Fruit fly (Drosophila melanogaster): Measurements from ENCODE around the gene Snoo.

The Snoo gene

dm6 chr2L:8030693-8031210 lies 46.8 kb upstream of the Snoo start, which contains the start of gene Cka (continued):
- TF ChIP-seq eyg (GFP tag; optimal IDR thresholded peaks at IDR 0.05) (no peak), exex (tag; optimal IDR thresholded peaks at IDR 0.05) (no peak), pzg (GFP tag; optimal IDR thresholded peaks at IDR 0.05) (peak; percentile 59), tap (tag; optimal IDR thresholded peaks at IDR 0.05) (no peak), vfl (GFP tag; optimal IDR thresholded peaks at IDR 0.05) (no peak), CG12744 (GFP tag; optimal IDR thresholded peaks at IDR 0.05) (no peak), dmrt11E (tag; optimal IDR thresholded peaks at IDR 0.05) (no peak), Sry-β (GFP tag; optimal IDR thresholded peaks at IDR 0.05) (no peak), Dp (GFP tag; optimal IDR thresholded peaks at IDR 0.05) (peak; percentile 17), CG7357 (GFP tag; IDR thresholded peaks at IDR 0.05) (no peak), klu (GFP tag; IDR thresholded peaks at IDR 0.05) (no peak), CG31224 (GFP tag; IDR thresholded peaks at IDR 0.05) (no peak), CG6813 (GFP tag; optimal IDR thresholded peaks at IDR 0.05) (no peak), CG6683 (GFP tag; optimal IDR thresholded peaks at IDR 0.05) (no peak), CG1529 (GFP tag; optimal IDR thresholded peaks at IDR 0.05) (no peak), Atf6 (GFP tag; IDR thresholded peaks at IDR 0.05) (no peak), CrebB (tag; optimal IDR thresholded peaks at IDR 0.05) (no peak), Scr (GFP tag; IDR thresholded peaks at IDR 0.05; ENCODE audit: partially characterized antibody) (peak; percentile 8; the same call in 1 of the 2 replicates), CG11247 (GFP tag; IDR thresholded peaks at IDR 0.05) (no peak), Hr51 (GFP tag; optimal IDR thresholded peaks at IDR 0.05) (no peak), CG18599 (GFP tag; optimal IDR thresholded peaks at IDR 0.05) (peak; percentile 43), CG32772 (GFP tag; IDR thresholded peaks at IDR 0.05) (no peak), corto (GFP tag; optimal IDR thresholded peaks at IDR 0.05) (no peak), nerfin-2 (GFP tag; IDR thresholded peaks at IDR 0.05; ENCODE audit: partially characterized antibody) (no peak), CG7786 (GFP tag; optimal IDR thresholded peaks at IDR 0.05) (no peak), CG4707 (GFP tag; optimal IDR thresholded peaks at IDR 0.05) (no peak), CG31388 (GFP tag; optimal IDR thresholded peaks at IDR 0.05) (no peak), Oli (tag; optimal IDR thresholded peaks at IDR 0.05) (peak; percentile 21), nom (GFP tag; optimal IDR thresholded peaks at IDR 0.05) (peak; percentile 38), CG9817 (tag; optimal IDR thresholded peaks at IDR 0.05) (no peak), zfh2 (GFP tag; optimal IDR thresholded peaks at IDR 0.05) (no peak), chif (GFP tag; optimal IDR thresholded peaks at IDR 0.05) (no peak), Hey (tag; optimal IDR thresholded peaks at IDR 0.05) (no peak), ERR (GFP tag; optimal IDR thresholded peaks at IDR 0.05) (no peak), Ravus (GFP tag; IDR thresholded peaks at IDR 0.05) (no peak), CG17359 (tag; optimal IDR thresholded peaks at IDR 0.05) (no peak), sc (optimal IDR thresholded peaks at IDR 0.05) (no peak), sc (GFP tag; optimal IDR thresholded peaks at IDR 0.05) (no peak), mam (GFP tag; optimal IDR thresholded peaks at IDR 0.05) (no peak), Dll (GFP tag; IDR thresholded peaks at IDR 0.05; ENCODE audit: partially characterized antibody) (no peak), CG5245 (GFP tag; optimal IDR thresholded peaks at IDR 0.05) (no peak), tna (GFP tag; IDR thresholded peaks at IDR 0.05; ENCODE audit: partially characterized antibody) (no peak; the same call in 1 of the 2 replicates), ranshi (GFP tag; IDR thresholded peaks at IDR 0.05) (no peak), Six4 (GFP tag; optimal IDR thresholded peaks at IDR 0.05) (no peak), gsb (GFP tag; IDR thresholded peaks at IDR 0.05) (no peak), wek (GFP tag; optimal IDR thresholded peaks at IDR 0.05) (peak; percentile 40), Med (GFP tag) (peak; percentile 87), CG10267 (tag; optimal IDR thresholded peaks at IDR 0.05) (no peak), salm (tag; optimal IDR thresholded peaks at IDR 0.05) (no peak), C15 (GFP tag; IDR thresholded peaks at IDR 0.05) (no peak)

Data from whole organism, embryonic.